Fruit fly (Drosophila melanogaster) whole organism, embryonic: ENCODE measurements around the gene CG2157.
A peak's percentile ranks its signal among the peaks of the same experiment; 100 is the strongest.

ENCODE experiments used
- Abd-B ChIP-seq: fragments of 200-800 bp; sonication (Bioruptor generic); optimal IDR thresholded peaks from 2 replicates; lab custom pipeline; 2018; ENCODE audit warnings: missing biosample characterization, mild to moderate bottlenecking, missing genetic modification characterization, moderate library complexity
- CG10274 ChIP-seq: fragments of 200-800 bp; sonication (Bioruptor generic); optimal IDR thresholded peaks from 3 replicates; lab custom pipeline; 2017; ENCODE audit warnings: missing biosample characterization, mild to moderate bottlenecking, missing genetic modification characterization
- CG10321 ChIP-seq: fragments of 200-800 bp; sonication (Bioruptor generic); IDR thresholded peaks from 2 replicates; pipeline ENCODE4 v1.3.6; 2022; ENCODE audit warnings: missing biosample characterization, missing genetic modification characterization
- CG10543 ChIP-seq: fragments of 200-800 bp; sonication (Bioruptor generic); optimal IDR thresholded peaks from 3 replicates; lab custom pipeline; 2017; ENCODE audit warnings: missing biosample characterization, mild to moderate bottlenecking, missing genetic modification characterization, moderate library complexity
- CG11093 ChIP-seq: fragments of 200-800 bp; sonication (Bioruptor generic); IDR thresholded peaks from 3 replicates; pipeline ENCODE4 v1.3.6; 2022; ENCODE audit warnings: missing biosample characterization, missing genetic modification characterization
- CG12769 ChIP-seq: fragments of 200-800 bp; sonication (Bioruptor generic); optimal IDR thresholded peaks from 2 replicates; lab custom pipeline; 2019; ENCODE audit warnings: missing biosample characterization, mild to moderate bottlenecking, missing genetic modification characterization, moderate library complexity
- CG13624 ChIP-seq: fragments of 200-800 bp; sonication (Bioruptor generic); optimal IDR thresholded peaks from 2 replicates; lab custom pipeline; 2016; ENCODE audit warnings: missing biosample characterization, missing genetic modification characterization
- CG15696 ChIP-seq: fragments of 200-800 bp; sonication (Bioruptor generic); optimal IDR thresholded peaks from 2 replicates; lab custom pipeline; 2019; ENCODE audit warnings: missing biosample characterization, mild to moderate bottlenecking, missing genetic modification characterization, moderate library complexity
- CG16815 ChIP-seq: fragments of 200-800 bp; sonication (Bioruptor generic); optimal IDR thresholded peaks from 3 replicates; lab custom pipeline; 2017; ENCODE audit warnings: missing biosample characterization, mild to moderate bottlenecking, missing genetic modification characterization
- CG17385 ChIP-seq: fragments of 200-800 bp; sonication (Bioruptor generic); optimal IDR thresholded peaks from 3 replicates; lab custom pipeline; 2018; ENCODE audit warnings: missing biosample characterization, mild to moderate bottlenecking, missing genetic modification characterization
- CG17568 ChIP-seq: fragments of 200-800 bp; sonication (Bioruptor generic); optimal IDR thresholded peaks from 2 replicates; lab custom pipeline; 2018; ENCODE audit warnings: missing biosample characterization, mild to moderate bottlenecking, missing genetic modification characterization, moderate library complexity
- CG1832 ChIP-seq: fragments of 200-800 bp; sonication (Bioruptor generic); optimal IDR thresholded peaks from 2 replicates; lab custom pipeline; 2017; ENCODE audit warnings: missing biosample characterization, mild to moderate bottlenecking, missing genetic modification characterization, inconsistent platforms
- CG18764 ChIP-seq: fragments of 200-800 bp; sonication (Bioruptor generic); optimal IDR thresholded peaks from 3 replicates; lab custom pipeline; 2016; ENCODE audit warnings: missing biosample characterization, missing genetic modification characterization
- CG31224 ChIP-seq: fragments of 200-800 bp; sonication (Bioruptor generic); IDR thresholded peaks from 2 replicates; pipeline ENCODE4 v1.3.6; 2022; ENCODE audit warnings: missing biosample characterization, missing genetic modification characterization
- CG3995 ChIP-seq: fragments of 200-800 bp; sonication (Bioruptor generic); optimal IDR thresholded peaks from 3 replicates; lab custom pipeline; 2016; ENCODE audit warnings: missing biosample characterization, missing genetic modification characterization
- CG42726 ChIP-seq: fragments of 200-800 bp; sonication (Bioruptor generic); IDR thresholded peaks from 2 replicates; pipeline ENCODE4 v1.3.6; 2022; ENCODE audit warnings: missing biosample characterization, missing genetic modification characterization; ENCODE audit not compliant: partially characterized antibody
- CG5180 ChIP-seq: fragments of 200-800 bp; sonication (Bioruptor generic); optimal IDR thresholded peaks from 3 replicates; lab custom pipeline; 2017; ENCODE audit warnings: missing biosample characterization, missing genetic modification characterization, mild to moderate bottlenecking, moderate library complexity, missing genetic modification reagents
- CG5953 ChIP-seq: fragments of 200-800 bp; sonication (Bioruptor generic); IDR thresholded peaks from 2 replicates; pipeline ENCODE4 v1.3.6; 2022; ENCODE audit warnings: missing biosample characterization, missing genetic modification characterization
- CG7372 ChIP-seq: fragments of 200-800 bp; sonication (Bioruptor generic); IDR thresholded peaks from 2 replicates; pipeline ENCODE4 v1.3.6; 2022; ENCODE audit warnings: missing biosample characterization, missing genetic modification characterization
- Gug ChIP-seq: fragments of 200-800 bp; sonication (Bioruptor generic); IDR thresholded peaks from 4 replicates; pipeline ENCODE4 v1.3.6; 2022; ENCODE audit warnings: missing biosample characterization, missing genetic modification characterization
- HLHmδ ChIP-seq: fragments of 200-800 bp; sonication (Bioruptor generic); optimal IDR thresholded peaks from 2 replicates; lab custom pipeline; 2018; ENCODE audit warnings: missing biosample characterization, mild to moderate bottlenecking, missing genetic modification characterization, moderate library complexity
- Hr51 ChIP-seq, 2 experiments: fragments of 200-800 bp; sonication (Bioruptor generic); optimal IDR thresholded peaks; 2 replicates in 1 of 2; 3 replicates in 1 of 2; lab custom pipeline; 2016 to 2018; ENCODE audit warnings: missing biosample characterization in 2 of 2, missing genetic modification characterization in 2 of 2, mild to moderate bottlenecking in 1 of 2, moderate library complexity in 1 of 2
- Kr ChIP-seq: fragments of 200-800 bp; sonication (Bioruptor generic); optimal IDR thresholded peaks from 2 replicates; lab custom pipeline; 2017; ENCODE audit warnings: missing biosample characterization, mild to moderate bottlenecking, missing genetic modification characterization
- MBD-R2 ChIP-seq: fragments of 200-800 bp; sonication (Bioruptor generic); IDR thresholded peaks from 2 replicates; pipeline ENCODE4 v1.3.6; 2022; ENCODE audit warnings: missing biosample characterization, missing genetic modification characterization
- Med ChIP-seq: fragments of 200-800 bp; sonication (Bioruptor generic); peaks from one replicate; lab custom pipeline; 2016; ENCODE audit warnings: missing biosample characterization, missing genetic modification characterization, mild to moderate bottlenecking, inconsistent platforms, moderate library complexity
- Nf-YC ChIP-seq: fragments of 200-800 bp; optimal IDR thresholded peaks from 3 replicates; lab custom pipeline; 2019; ENCODE audit warnings: missing biosample characterization, mild to moderate bottlenecking, missing genetic modification characterization, moderate library complexity
- Opbp ChIP-seq: fragments of 200-800 bp; sonication (Bioruptor generic); IDR thresholded peaks from 3 replicates; pipeline ENCODE4 v1.3.6; 2022; ENCODE audit warnings: missing biosample characterization, missing genetic modification characterization; ENCODE audit not compliant: partially characterized antibody
- Trl ChIP-seq, 3 experiments: fragments of >200 bp in 2 of 3; fragments of 200-800 bp in 1 of 3; sonication (Bioruptor generic) in 1 of 3; optimal IDR thresholded peaks; 2 replicates in 1 of 3; 3 replicates in 2 of 3; lab custom pipeline; 2016 to 2017; ENCODE audit warnings: missing biosample characterization in 1 of 3, missing genetic modification characterization in 1 of 3
- chn ChIP-seq: fragments of 200-800 bp; sonication (Bioruptor generic); optimal IDR thresholded peaks from 2 replicates; lab custom pipeline; 2016; ENCODE audit warnings: missing biosample characterization, missing genetic modification characterization
- ci ChIP-seq: fragments of 200-800 bp; sonication (Bioruptor generic); IDR thresholded peaks from 3 replicates; pipeline ENCODE4 v1.3.6; 2022; ENCODE audit warnings: missing biosample characterization, missing genetic modification characterization
- crol ChIP-seq: fragments of 200-800 bp; sonication (Bioruptor generic); IDR thresholded peaks from 2 replicates; pipeline ENCODE4 v1.3.6; 2022; ENCODE audit warnings: missing biosample characterization, missing genetic modification characterization
- gce ChIP-seq: fragments of 200-800 bp; sonication (Bioruptor generic); IDR thresholded peaks from 3 replicates; pipeline ENCODE4 v1.3.6; 2022; ENCODE audit warnings: missing biosample characterization, missing genetic modification characterization
- grau ChIP-seq: fragments of 200-800 bp; optimal IDR thresholded peaks from 3 replicates; lab custom pipeline; 2019; ENCODE audit warnings: missing biosample characterization, mild to moderate bottlenecking, missing genetic modification characterization, moderate library complexity
- insv ChIP-seq, 2 experiments: fragments of 200-800 bp; sonication (Bioruptor generic); optimal IDR thresholded peaks; 3 replicates each; lab custom pipeline; 2016 to 2018; ENCODE audit warnings: missing biosample characterization in 2 of 2, missing genetic modification characterization in 2 of 2
- ken ChIP-seq: fragments of 200-800 bp; sonication (Bioruptor generic); IDR thresholded peaks from 3 replicates; pipeline ENCODE4 v1.3.6; 2022; ENCODE audit warnings: missing biosample characterization, missing genetic modification characterization
- onecut ChIP-seq: fragments of 200-800 bp; sonication (Bioruptor generic); IDR thresholded peaks from 2 replicates; pipeline ENCODE4 v1.3.6; 2022; ENCODE audit warnings: missing biosample characterization, missing genetic modification characterization
- pros ChIP-seq: fragments of 200-800 bp; sonication (Bioruptor generic); optimal IDR thresholded peaks from 3 replicates; lab custom pipeline; 2019; ENCODE audit warnings: missing biosample characterization, mild to moderate bottlenecking, missing genetic modification characterization, moderate library complexity
- pum ChIP-seq: fragments of 200-800 bp; sonication (Bioruptor generic); optimal IDR thresholded peaks from 2 replicates; lab custom pipeline; 2016; ENCODE audit warnings: missing biosample characterization, missing genetic modification characterization
- row ChIP-seq: fragments of 200-800 bp; sonication (Bioruptor generic); IDR thresholded peaks from 3 replicates; pipeline ENCODE4 v1.3.6; 2022; ENCODE audit warnings: missing biosample characterization, missing genetic modification characterization
- sens ChIP-seq: fragments of 200-800 bp; sonication (Bioruptor generic); peaks from one replicate; lab custom pipeline; 2016; ENCODE audit warnings: missing biosample characterization, missing genetic modification characterization
- sr ChIP-seq: fragments of 200-800 bp; sonication (Bioruptor generic); IDR thresholded peaks from 3 replicates; pipeline ENCODE4 v1.3.6; 2022; ENCODE audit warnings: missing biosample characterization, missing genetic modification characterization
- stwl ChIP-seq: fragments of 200-800 bp; sonication (Bioruptor generic); optimal IDR thresholded peaks from 3 replicates; lab custom pipeline; 2018; ENCODE audit warnings: missing biosample characterization, mild to moderate bottlenecking, missing genetic modification characterization, moderate library complexity
- tin ChIP-seq: fragments of 200-800 bp; sonication (Bioruptor generic); optimal IDR thresholded peaks from 3 replicates; lab custom pipeline; 2016; ENCODE audit warnings: missing biosample characterization, missing genetic modification characterization
- tio ChIP-seq: fragments of 200-800 bp; sonication (Bioruptor generic); optimal IDR thresholded peaks from 2 replicates; lab custom pipeline; 2017; ENCODE audit warnings: missing biosample characterization, missing genetic modification characterization, inconsistent platforms
- trem ChIP-seq: fragments of 200-800 bp; optimal IDR thresholded peaks from 3 replicates; lab custom pipeline; 2019; ENCODE audit warnings: missing biosample characterization, mild to moderate bottlenecking, missing genetic modification characterization, moderate library complexity
- z ChIP-seq: fragments of 200-800 bp; sonication (Bioruptor generic); IDR thresholded peaks from 3 replicates; pipeline ENCODE4 v1.3.6; 2022; ENCODE audit warnings: missing biosample characterization, missing genetic modification characterization

CG2157 gene

DNA sequence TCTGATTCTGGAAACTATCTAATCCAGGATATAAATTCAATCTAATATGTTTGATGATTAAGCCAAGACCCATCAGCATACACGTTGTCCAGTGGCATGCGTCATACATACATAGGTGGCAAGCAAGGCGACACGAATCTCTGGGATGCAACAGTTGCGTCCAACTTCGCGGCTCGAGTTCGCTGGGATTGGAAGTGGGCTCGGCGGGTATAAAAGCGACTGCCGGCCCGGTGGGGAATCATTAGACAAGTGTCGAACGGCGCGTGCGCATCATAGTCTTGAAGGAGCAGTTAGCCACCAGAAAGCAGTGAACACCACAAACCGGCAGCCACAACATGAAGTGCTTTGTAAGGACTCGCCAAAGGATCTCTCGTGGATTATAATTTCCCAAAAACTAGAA is at the start of gene CG2157:
Gene CG2157 (plus strand): TSS at position 240 of the 400 bp plus-strand sequence.
- TF ChIP-seq CG5180 (GFP tag; lab: Kevin White, UChicago), result peak; percentile 95
- 0 out of 3 replicates have a peak, but pooled peaks have one; percentile 26 for TF ChIP-seq ken (GFP tag; lab: Robert Waterston, UW)
- TF ChIP-seq CG10543, result no peak

DNA sequence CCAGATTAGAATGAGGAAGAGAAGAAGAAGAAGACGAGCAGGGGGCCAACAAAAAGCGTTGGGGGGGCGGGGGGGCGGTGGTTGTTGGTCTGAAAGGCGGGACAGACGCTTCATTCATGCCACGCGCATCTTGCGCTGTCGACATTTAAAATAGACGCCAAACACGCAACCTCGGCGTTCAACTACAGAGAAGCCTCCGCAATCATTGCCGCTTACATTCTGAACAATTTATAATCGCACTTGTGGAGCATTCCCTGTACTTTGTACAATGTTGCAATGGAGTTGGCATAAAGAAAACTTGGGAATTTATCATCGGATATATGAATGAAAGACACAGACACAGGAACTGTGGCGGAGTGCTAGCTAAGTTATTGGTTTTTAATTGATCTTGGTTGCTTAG is 48.3 kb upstream of the CG2157 start:
- TF ChIP-seq tin (no peak), Med (GFP tag; lab: Kevin White, UChicago) (peak; percentile 12), CG17385 (GFP tag; lab: Kevin White, UChicago) (peak; percentile 40), grau (tag; lab: Kevin White, UChicago) (peak; percentile 83), crol (GFP tag; lab: Robert Waterston, UW) (peak; percentile 76), row (GFP tag; lab: Robert Waterston, UW) (peak; percentile 21; the same call in 1 of the 3 replicates)

- no peak for TF ChIP-seq Hr51 (GFP tag; optimal IDR thresholded peaks at IDR 0.05; lab: Kevin White, UChicago)
- no peak for TF ChIP-seq CG7372 (GFP tag; lab: Robert Waterston, UW)
- TF ChIP-seq gce, result no peak
- TF ChIP-seq insv (GFP tag; optimal IDR thresholded peaks at IDR 0.05; lab: Kevin White, UChicago), result no peak
- TF ChIP-seq chn (GFP tag; lab: Kevin White, UChicago), result peak; percentile 73
- TF ChIP-seq crol (GFP tag; lab: Robert Waterston, UW), result peak; percentile 57; the same call in 1 of the 2 replicates
- peak; percentile 91 for TF ChIP-seq pros (GFP tag; lab: Kevin White, UChicago)
- no peak for TF ChIP-seq Kr (GFP tag; lab: Kevin White, UChicago)
- no peak for TF ChIP-seq CG42726
- no peak for TF ChIP-seq CG13624 (GFP tag; lab: Kevin White, UChicago)
- no peak for TF ChIP-seq CG15696
- no peak for TF ChIP-seq CG5180 (GFP tag; lab: Kevin White, UChicago)
- TF ChIP-seq Nf-YC, result peak; percentile 9
- no peak for TF ChIP-seq CG17568 (GFP tag; lab: Kevin White, UChicago)
- no peak for TF ChIP-seq MBD-R2 (GFP tag; lab: Robert Waterston, UW)
- TF ChIP-seq CG18764 (GFP tag; lab: Kevin White, UChicago), result no peak
- 0 out of 3 replicates have a peak, but pooled peaks have one; percentile 8 for TF ChIP-seq ci (GFP tag; lab: Robert Waterston, UW)
- no peak for TF ChIP-seq CG3995 (GFP tag; lab: Kevin White, UChicago)
- no peak for TF ChIP-seq CG10274
- TF ChIP-seq sens (GFP tag; lab: Kevin White, UChicago), result peak; percentile 68
- 0 out of 3 replicates have a peak, but pooled peaks have one; percentile 14 for TF ChIP-seq Opbp (GFP tag; lab: Robert Waterston, UW)
- TF ChIP-seq onecut, result peak; percentile 96
- peak; percentile 29 to 57 for TF ChIP-seq Trl (optimal IDR thresholded peaks at IDR 0.05; lab: Kevin White, UChicago)
- no peak for TF ChIP-seq Trl (GFP tag; optimal IDR thresholded peaks at IDR 0.05; lab: Kevin White, UChicago)
- TF ChIP-seq tio (GFP tag; lab: Kevin White, UChicago), result no peak
- no peak for TF ChIP-seq Gug (GFP tag; lab: Robert Waterston, UW)
- no peak for TF ChIP-seq CG5953
- peak; percentile 20 for TF ChIP-seq stwl (tag; lab: Kevin White, UChicago)
- TF ChIP-seq CG1832, result peak; percentile 80
- no peak for TF ChIP-seq HLHmδ (GFP tag; lab: Kevin White, UChicago)
- TF ChIP-seq sr, result 0 out of 3 replicates have a peak, but pooled peaks have one; percentile 41
- no peak for TF ChIP-seq CG16815
- TF ChIP-seq z (GFP tag; lab: Robert Waterston, UW), result peak; percentile 87
- no peak for TF ChIP-seq pum
- no peak for TF ChIP-seq trem
- no peak for TF ChIP-seq Abd-B
- TF ChIP-seq CG10321 (GFP tag; lab: Robert Waterston, UW), result peak; percentile 79
- TF ChIP-seq CG11093 (GFP tag; lab: Robert Waterston, UW), result no peak
- no peak for TF ChIP-seq CG12769
- no peak for TF ChIP-seq CG31224 (GFP tag; lab: Robert Waterston, UW)
These were observed 47.0 kb upstream of the CG2157 start for dm6 chrX:10822096-10822495.
